Fruit fly (Drosophila melanogaster): ENCODE measurements around the gene Spn28F.

DNA sequence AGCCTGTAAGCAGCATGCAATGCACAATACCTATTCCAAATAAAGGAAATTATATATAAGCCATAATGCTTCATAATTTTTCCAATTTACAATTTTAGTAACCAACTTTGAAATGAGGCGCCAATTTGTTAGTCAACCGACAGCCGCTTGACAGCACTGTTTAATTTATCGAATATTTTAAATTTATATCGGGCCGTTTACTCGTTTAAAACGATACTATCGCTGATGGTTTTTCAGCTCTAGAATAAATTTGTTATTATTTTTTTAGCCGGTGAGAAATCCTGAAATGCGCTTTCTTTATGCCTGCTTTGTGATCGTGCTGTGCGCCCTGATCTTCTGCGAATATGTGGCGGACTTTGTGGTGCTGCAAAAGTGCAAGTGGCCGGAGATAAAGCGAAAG, 42.8 kb downstream of the Spn28F start, which contains the start of gene PGAP5:
- TF ChIP-seq pan (optimal IDR thresholded peaks at IDR 0.05) (no peak), EcR (GFP tag; optimal IDR thresholded peaks at IDR 0.05) (no peak), usp (GFP tag; optimal IDR thresholded peaks at IDR 0.05) (no peak), Dll (optimal IDR thresholded peaks at IDR 0.05) (no peak), psq (optimal IDR thresholded peaks at IDR 0.05) (no peak), CG8478 (optimal IDR thresholded peaks at IDR 0.05) (no peak)
